Fruit fly (Drosophila melanogaster) S2 (cell line): Measurements from ENCODE around the gene Nup153.

Source experiments
- CG8478 ChIP-seq: fragments of >200 bp; optimal IDR thresholded peaks from 2 replicates; lab custom pipeline; 2018
- CTCF ChIP-seq, 2 experiments: fragments of >200 bp; optimal IDR thresholded peaks; 2 replicates each; lab custom pipeline; 2018

DNA sequence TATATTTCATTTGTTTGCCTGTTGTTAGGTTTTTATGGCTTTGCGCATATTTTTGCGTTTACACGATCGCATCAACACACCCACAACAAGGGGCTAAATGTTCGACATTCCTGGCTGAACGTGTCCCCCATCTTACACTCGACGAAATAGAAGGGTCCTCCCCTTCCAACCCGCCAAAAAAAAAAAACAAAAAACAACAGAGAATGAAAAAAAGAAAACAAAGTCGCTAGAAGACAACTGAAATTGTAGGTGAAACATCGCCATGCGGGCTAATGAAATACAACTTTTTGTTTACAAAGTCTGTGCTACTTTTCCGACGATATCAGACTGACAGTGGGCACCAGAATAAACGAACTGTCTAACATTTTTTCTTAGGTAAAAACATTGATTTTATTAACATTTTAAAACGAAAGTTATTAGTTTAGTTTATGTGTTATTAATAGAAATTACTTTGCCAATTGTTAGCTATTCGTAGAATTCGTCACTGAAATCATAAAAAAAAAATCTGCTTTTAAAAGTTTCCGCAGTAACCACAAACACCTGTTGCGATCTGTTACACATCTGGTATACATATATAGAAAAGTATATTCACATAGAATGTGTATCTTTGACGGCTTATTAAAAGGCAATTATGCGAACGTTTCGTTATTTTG lies 28.3 kb upstream of the Nup153 start:
- TF ChIP-seq CTCF (optimal IDR thresholded peaks at IDR 0.05; lab: Kevin White, UChicago) (no peak), CG8478 (no peak)
